Worm (Caenorhabditis elegans) whole organism, late embryonic: ENCODE results near the gene C03B1.5.

ENCODE experiments used
- C08G9.2 ChIP-seq: sonication (generic microtip); optimal IDR thresholded peaks from 2 replicates; lab custom pipeline; 2016; ENCODE audit warnings: mild to moderate bottlenecking, missing genetic modification characterization, moderate library complexity, missing compliant biosample characterization
- C38D4.7 ChIP-seq: fragments of 200-800 bp; sonication (Bioruptor generic); optimal IDR thresholded peaks from 2 replicates; lab custom pipeline; 2018; ENCODE audit warnings: mild to moderate bottlenecking, missing genetic modification characterization, moderate library complexity, missing compliant biosample characterization
- K09A11.1 ChIP-seq: sonication (generic microtip); optimal IDR thresholded peaks from 2 replicates; lab custom pipeline; 2017; ENCODE audit warnings: antibody characterized with exemption, mild to moderate bottlenecking, missing genetic modification characterization, missing compliant biosample characterization; ENCODE audit not compliant: insufficient read depth
- T23F11.4 ChIP-seq: fragments of 200-800 bp; sonication (Bioruptor generic); optimal IDR thresholded peaks from 2 replicates; lab custom pipeline; 2018; ENCODE audit warnings: mild to moderate bottlenecking, missing genetic modification characterization, missing compliant biosample characterization
- ahr-1 ChIP-seq: sonication (generic microtip); optimal IDR thresholded peaks from 2 replicates; lab custom pipeline; 2016; ENCODE audit warnings: missing genetic modification characterization, missing compliant biosample characterization
- ceh-14 ChIP-seq: sonication (generic microtip); optimal IDR thresholded peaks from 2 replicates; lab custom pipeline; 2016; ENCODE audit warnings: missing genotype, missing genetic modification characterization, missing compliant biosample characterization
- ceh-18 ChIP-seq: sonication (generic microtip); optimal IDR thresholded peaks from 2 replicates; lab custom pipeline; 2016; ENCODE audit warnings: missing genetic modification characterization, missing compliant biosample characterization
- ceh-22 ChIP-seq: sonication (generic microtip); optimal IDR thresholded peaks from 2 replicates; lab custom pipeline; 2017; ENCODE audit warnings: missing biosample characterization, missing genetic modification characterization
- ceh-31 ChIP-seq: sonication (generic microtip); optimal IDR thresholded peaks from 2 replicates; lab custom pipeline; 2016; ENCODE audit warnings: missing genetic modification characterization, missing compliant biosample characterization
- ceh-34 ChIP-seq: sonication (generic microtip); optimal IDR thresholded peaks from 2 replicates; lab custom pipeline; 2016; ENCODE audit warnings: mild to moderate bottlenecking, missing genetic modification characterization, missing compliant biosample characterization
- ceh-45 ChIP-seq: fragments of 200-800 bp; sonication (Bioruptor generic); IDR thresholded peaks from 2 replicates; pipeline ENCODE4 v1.3.6; 2022; ENCODE audit warnings: missing genetic modification reagents, missing genetic modification characterization, missing compliant biosample characterization
- ceh-48 ChIP-seq: sonication (generic microtip); optimal IDR thresholded peaks from 2 replicates; lab custom pipeline; 2016; ENCODE audit warnings: missing genetic modification characterization, inconsistent platforms, missing compliant biosample characterization
- ceh-6 ChIP-seq: fragments of 200-800 bp; sonication (Bioruptor generic); optimal IDR thresholded peaks from 2 replicates; lab custom pipeline; 2018; ENCODE audit warnings: mild to moderate bottlenecking, missing genetic modification characterization, missing compliant biosample characterization
- ceh-9 ChIP-seq: sonication (generic microtip); optimal IDR thresholded peaks from 2 replicates; lab custom pipeline; 2016; ENCODE audit warnings: mild to moderate bottlenecking, missing genetic modification characterization, inconsistent platforms, missing compliant biosample characterization
- che-1 ChIP-seq: sonication (generic microtip); optimal IDR thresholded peaks from 2 replicates; lab custom pipeline; 2016; ENCODE audit warnings: mild to moderate bottlenecking, missing genetic modification characterization, missing compliant biosample characterization
- dmd-4 ChIP-seq: sonication (generic microtip); optimal IDR thresholded peaks from 2 replicates; lab custom pipeline; 2016; ENCODE audit warnings: borderline replicate concordance, missing genetic modification characterization, missing compliant biosample characterization
- elt-2 ChIP-seq: sonication (generic microtip); optimal IDR thresholded peaks from 2 replicates; lab custom pipeline; 2016; ENCODE audit warnings: missing genetic modification reagents, missing genetic modification characterization, missing compliant biosample characterization
- elt-4 ChIP-seq: sonication (generic microtip); optimal IDR thresholded peaks from 2 replicates; lab custom pipeline; 2016; ENCODE audit warnings: missing genetic modification characterization, missing compliant biosample characterization
- ets-4 ChIP-seq: sonication (generic microtip); optimal IDR thresholded peaks from 2 replicates; lab custom pipeline; 2016; ENCODE audit warnings: missing genetic modification characterization, missing compliant biosample characterization
- eyg-1 ChIP-seq: sonication (generic microtip); optimal IDR thresholded peaks from 2 replicates; lab custom pipeline; 2016; ENCODE audit warnings: missing genotype, missing genetic modification characterization, missing compliant biosample characterization
- fax-1 ChIP-seq: sonication (generic microtip); optimal IDR thresholded peaks from 2 replicates; lab custom pipeline; 2016; ENCODE audit warnings: missing genotype, missing genetic modification characterization, missing compliant biosample characterization
- gmeb-2 ChIP-seq: sonication (generic microtip); optimal IDR thresholded peaks from 2 replicates; lab custom pipeline; 2016; ENCODE audit warnings: missing genetic modification characterization, inconsistent platforms, missing compliant biosample characterization
- hlh-13 ChIP-seq: fragments of 200-800 bp; sonication (Bioruptor generic); optimal IDR thresholded peaks from 2 replicates; lab custom pipeline; 2018; ENCODE audit warnings: mild to moderate bottlenecking, missing genetic modification characterization, missing compliant biosample characterization
- hlh-15 ChIP-seq: sonication (generic microtip); optimal IDR thresholded peaks from 2 replicates; lab custom pipeline; 2016; ENCODE audit warnings: missing genetic modification characterization, missing compliant biosample characterization
- hlh-30 ChIP-seq: sonication (generic microtip); optimal IDR thresholded peaks from 2 replicates; lab custom pipeline; 2017; ENCODE audit warnings: antibody characterized with exemption, missing genetic modification characterization, missing compliant biosample characterization; ENCODE audit not compliant: insufficient read depth
- hlh-8 ChIP-seq: sonication (generic microtip); optimal IDR thresholded peaks from 2 replicates; lab custom pipeline; 2016; ENCODE audit warnings: missing genotype, missing genetic modification characterization, missing compliant biosample characterization
- lim-6 ChIP-seq: sonication (generic microtip); optimal IDR thresholded peaks from 2 replicates; lab custom pipeline; 2016; ENCODE audit warnings: missing genetic modification characterization, missing compliant biosample characterization
- lin-11 ChIP-seq: fragments of 200-800 bp; sonication (Bioruptor generic); optimal IDR thresholded peaks from 2 replicates; lab custom pipeline; 2018; ENCODE audit warnings: mild to moderate bottlenecking, missing genetic modification characterization, missing compliant biosample characterization
- madf-2 ChIP-seq: sonication (generic microtip); optimal IDR thresholded peaks from 2 replicates; lab custom pipeline; 2017; ENCODE audit warnings: missing genetic modification characterization, missing compliant biosample characterization
- nfya-1 ChIP-seq: sonication (generic microtip); optimal IDR thresholded peaks from 2 replicates; lab custom pipeline; 2017; ENCODE audit warnings: missing genetic modification characterization, mild to moderate bottlenecking, missing compliant biosample characterization, antibody characterized with exemption, moderate library complexity
- nhr-11 ChIP-seq: fragments of 150-350 bp; optimal IDR thresholded peaks from 2 replicates; lab custom pipeline; 2014; ENCODE audit warnings: missing biosample characterization, missing genetic modification characterization
- nhr-232 ChIP-seq: sonication (generic microtip); optimal IDR thresholded peaks from 2 replicates; lab custom pipeline; 2016; ENCODE audit warnings: missing genetic modification characterization, missing compliant biosample characterization
- pros-1 ChIP-seq: fragments of 150-350 bp; optimal IDR thresholded peaks from 2 replicates; lab custom pipeline; 2014; ENCODE audit warnings: missing biosample characterization, missing genetic modification reagents, missing genetic modification characterization
- sox-2 ChIP-seq: fragments of 200-800 bp; sonication (Bioruptor generic); IDR thresholded peaks from 2 replicates; pipeline ENCODE4 v1.3.6; 2022; ENCODE audit warnings: missing genetic modification reagents, missing genetic modification characterization, missing compliant biosample characterization
- syd-9 ChIP-seq: sonication (generic microtip); optimal IDR thresholded peaks from 2 replicates; lab custom pipeline; 2016; ENCODE audit warnings: mild to moderate bottlenecking, missing genetic modification characterization, moderate library complexity, missing compliant biosample characterization
- tbx-2 ChIP-seq: sonication (generic microtip); optimal IDR thresholded peaks from 2 replicates; lab custom pipeline; 2016; ENCODE audit warnings: missing genetic modification characterization, missing compliant biosample characterization
- tbx-7 ChIP-seq: sonication (generic microtip); optimal IDR thresholded peaks from 2 replicates; lab custom pipeline; 2016; ENCODE audit warnings: missing genotype, missing genetic modification characterization, missing compliant biosample characterization
- unc-3 ChIP-seq, 2 experiments: fragments of 200-800 bp in 1 of 2; sonication (Bioruptor generic) in 1 of 2; sonication (generic microtip) in 1 of 2; conservative IDR thresholded peaks in 1 of 2; optimal IDR thresholded peaks in 1 of 2; 2 replicates each; pipeline versions ENCODE4 v1.3.6 to Lab custom; 2016 to 2022; ENCODE audit warnings: missing compliant biosample characterization in 2 of 2, missing genetic modification characterization in 2 of 2, missing genetic modification reagents in 1 of 2
- zip-5 ChIP-seq: sonication (generic microtip); optimal IDR thresholded peaks from 2 replicates; lab custom pipeline; 2016; ENCODE audit warnings: missing genetic modification characterization, missing compliant biosample characterization
- ztf-16 ChIP-seq: sonication (generic microtip); optimal IDR thresholded peaks from 2 replicates; lab custom pipeline; 2017; ENCODE audit warnings: missing genetic modification characterization, missing compliant biosample characterization

Gene C03B1.5

DNA sequence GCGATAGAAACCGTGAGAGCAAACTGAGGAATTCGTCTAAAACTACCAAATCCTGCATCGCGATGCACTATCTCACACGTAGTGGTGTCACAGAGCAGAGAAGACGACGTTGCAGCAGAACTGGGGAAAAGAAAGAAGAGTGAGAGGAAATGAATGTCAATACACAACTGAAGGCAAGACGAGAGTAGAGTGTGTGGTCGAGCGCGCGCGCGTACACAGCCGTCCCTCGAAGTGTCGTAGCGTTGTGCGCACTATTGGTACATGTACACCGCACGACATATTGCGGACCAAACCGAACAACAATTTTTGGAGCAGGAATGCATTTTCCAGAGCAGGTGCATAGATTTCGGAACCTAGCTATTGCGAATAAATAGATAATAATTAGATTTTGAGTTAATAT is 23.0 kb downstream of the C03B1.5 start (continued):
- TF ChIP-seq hlh-8 (tag; lab: Kevin White, UChicago) (peak; percentile 9), K09A11.1 (tag; lab: Kevin White, UChicago) (no peak), nfya-1 (tag; lab: Kevin White, UChicago) (peak; percentile 65), ahr-1 (tag; lab: Kevin White, UChicago) (no peak), gmeb-2 (tag; lab: Kevin White, UChicago) (no peak), elt-2 (tag; lab: Kevin White, UChicago) (no peak), ceh-18 (tag; lab: Kevin White, UChicago) (peak; percentile 31), C08G9.2 (tag; lab: Kevin White, UChicago) (peak; percentile 40), unc-3 (GFP tag; conservative IDR thresholded peaks at IDR 0.05; lab: Robert Waterston, UW) (no peak), unc-3 (tag; optimal IDR thresholded peaks at IDR 0.05; lab: Kevin White, UChicago) (no peak), dmd-4 (no peak), ets-4 (no peak), hlh-30 (tag; lab: Kevin White, UChicago) (peak; percentile 11), hlh-13 (no peak), ceh-34 (tag; lab: Kevin White, UChicago) (peak; percentile 50)

DNA sequence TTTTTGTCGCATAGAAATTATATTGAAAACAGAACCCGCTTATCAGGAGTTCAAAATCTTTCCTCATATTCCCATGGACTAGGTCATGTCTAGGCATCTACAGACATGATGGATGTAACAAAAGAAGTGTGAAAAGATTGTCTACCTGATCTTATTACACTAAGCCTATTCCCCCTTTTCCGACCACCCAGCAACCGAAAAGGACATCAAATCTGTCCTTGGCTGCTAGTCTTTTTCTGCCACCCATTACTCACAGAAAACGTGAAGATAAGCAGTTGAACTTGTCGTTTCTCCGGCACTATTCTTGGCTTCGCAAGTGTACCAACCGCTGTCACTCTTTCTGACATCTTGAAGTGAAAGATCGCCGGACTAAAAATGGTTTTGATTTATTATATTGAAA is 27.5 kb downstream of the C03B1.5 start:
- TF ChIP-seq ceh-45 (GFP tag; lab: Robert Waterston, UW), result no peak
- TF ChIP-seq, all 69 proteins: peak for 0

DNA sequence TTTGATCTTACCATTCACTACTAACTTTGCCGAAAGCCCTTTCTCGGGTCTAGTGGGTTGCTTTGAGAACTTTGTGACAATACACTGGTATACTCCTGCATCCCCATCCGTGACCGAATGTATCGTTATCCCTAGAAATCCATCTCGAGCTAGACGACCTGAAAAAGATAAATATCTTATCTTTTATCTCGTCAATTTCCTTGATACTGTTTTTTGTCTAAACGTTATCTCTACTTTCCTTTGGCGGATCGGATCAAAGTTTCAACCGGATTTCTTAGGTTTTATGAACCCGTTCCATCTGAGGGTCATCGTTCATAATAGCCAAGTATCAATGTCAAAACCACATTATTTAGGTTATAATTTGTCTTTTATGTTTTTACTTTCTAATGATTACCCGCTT is 29.2 kb downstream of the C03B1.5 start:
- TF ChIP-seq lim-6 (tag; lab: Kevin White, UChicago), result no peak
- TF ChIP-seq, all 69 proteins: peak for 0

DNA sequence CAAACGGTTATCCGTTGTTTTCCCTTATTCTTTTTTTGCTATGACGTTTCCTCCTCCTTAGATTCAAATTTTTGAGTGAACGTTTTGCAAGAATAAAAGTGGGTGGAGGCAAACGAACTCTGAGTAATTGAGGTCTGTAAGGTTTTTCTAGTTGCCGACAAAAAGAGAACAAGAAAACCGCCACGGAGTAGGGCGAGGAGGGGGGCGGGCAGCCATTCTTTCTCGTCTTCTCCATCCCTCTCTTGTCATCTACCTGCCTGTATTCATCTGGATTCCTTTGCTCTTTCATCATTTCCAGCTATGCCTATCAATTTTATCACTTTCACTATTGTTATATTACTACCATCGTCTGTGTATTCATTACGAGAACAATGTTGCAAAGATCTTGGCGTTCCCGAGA is 29.8 kb downstream of the C03B1.5 start, which contains the start of gene igdb-3:
TSS of gene igdb-3 (plus strand) at position 301 of the 400 bp plus-strand sequence.
- TF ChIP-seq nfya-1 (tag; lab: Kevin White, UChicago) (no peak), C38D4.7 (GFP tag; lab: Kevin White, UChicago) (no peak), lim-6 (tag; lab: Kevin White, UChicago) (no peak), nhr-11 (tag; lab: Kevin White, UChicago) (no peak), hlh-15 (tag; lab: Kevin White, UChicago) (no peak), ceh-48 (tag; lab: Kevin White, UChicago) (no peak), tbx-7 (tag; lab: Kevin White, UChicago) (no peak), ceh-34 (tag; lab: Kevin White, UChicago) (no peak), T23F11.4 (GFP tag; lab: Kevin White, UChicago) (no peak), elt-4 (tag; lab: Kevin White, UChicago) (no peak), eyg-1 (tag; lab: Kevin White, UChicago) (no peak), ceh-31 (no peak), dmd-4 (no peak), ets-4 (no peak), hlh-8 (tag; lab: Kevin White, UChicago) (no peak), ahr-1 (tag; lab: Kevin White, UChicago) (no peak), hlh-13 (no peak), ztf-16 (tag; lab: Kevin White, UChicago) (no peak)

DNA sequence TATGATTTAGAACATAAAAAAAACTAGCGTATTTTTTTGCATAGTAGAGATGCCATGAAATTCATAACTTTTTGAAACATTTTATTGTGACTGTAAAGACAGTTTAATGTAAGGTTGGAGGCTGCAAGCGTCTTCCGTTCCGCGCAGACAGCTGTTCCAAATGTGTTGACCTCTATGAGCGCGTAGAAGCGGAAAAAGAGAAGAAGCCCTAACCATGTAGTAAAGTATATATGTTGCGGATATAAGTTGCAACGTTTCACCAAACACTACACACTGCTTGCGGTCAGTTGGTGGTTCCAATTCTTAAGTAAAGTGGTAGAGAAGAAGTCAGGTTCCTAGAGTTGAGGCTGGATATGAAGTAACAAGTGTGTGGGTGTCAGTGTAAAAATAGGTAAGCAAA is 33.3 kb downstream of the C03B1.5 start:
- TF ChIP-seq zip-5 (tag; lab: Kevin White, UChicago) (no peak), nhr-232 (tag; lab: Kevin White, UChicago) (no peak), che-1 (tag; lab: Kevin White, UChicago) (no peak), ceh-14 (tag; lab: Kevin White, UChicago) (no peak), ceh-6 (GFP tag; lab: Kevin White, UChicago) (no peak), ztf-16 (tag; lab: Kevin White, UChicago) (no peak), ceh-18 (tag; lab: Kevin White, UChicago) (no peak), nfya-1 (tag; lab: Kevin White, UChicago) (no peak), syd-9 (tag; lab: Kevin White, UChicago) (no peak), sox-2 (GFP tag; lab: Robert Waterston, UW) (no peak), pros-1 (tag; lab: Kevin White, UChicago) (no peak), hlh-15 (tag; lab: Kevin White, UChicago) (no peak), ceh-9 (tag; lab: Kevin White, UChicago) (no peak), ceh-22 (no peak), lin-11 (no peak), fax-1 (no peak), madf-2 (tag; lab: Kevin White, UChicago) (no peak), tbx-2 (tag; lab: Kevin White, UChicago) (no peak)
